Worm (Caenorhabditis elegans) whole organism, L2 larva: ENCODE data around the gene wdr-83.

Experiments used
- ZK546.5 ChIP-seq: sonication (generic microtip); optimal IDR thresholded peaks from 2 replicates; lab custom pipeline; 2017; ENCODE audit warnings: missing biosample characterization, missing genetic modification characterization
- gmeb-1 ChIP-seq: fragments of 150-350 bp; optimal IDR thresholded peaks from 2 replicates; lab custom pipeline; 2014; ENCODE audit warnings: missing biosample characterization, missing genetic modification characterization
- nhr-11 ChIP-seq: fragments of 150-350 bp; optimal IDR thresholded peaks from 2 replicates; lab custom pipeline; 2014; ENCODE audit warnings: missing biosample characterization, missing genetic modification characterization
- zag-1 ChIP-seq: fragments of 150-350 bp; optimal IDR thresholded peaks from 2 replicates; lab custom pipeline; 2014; ENCODE audit warnings: missing biosample characterization, missing genetic modification characterization

DNA sequence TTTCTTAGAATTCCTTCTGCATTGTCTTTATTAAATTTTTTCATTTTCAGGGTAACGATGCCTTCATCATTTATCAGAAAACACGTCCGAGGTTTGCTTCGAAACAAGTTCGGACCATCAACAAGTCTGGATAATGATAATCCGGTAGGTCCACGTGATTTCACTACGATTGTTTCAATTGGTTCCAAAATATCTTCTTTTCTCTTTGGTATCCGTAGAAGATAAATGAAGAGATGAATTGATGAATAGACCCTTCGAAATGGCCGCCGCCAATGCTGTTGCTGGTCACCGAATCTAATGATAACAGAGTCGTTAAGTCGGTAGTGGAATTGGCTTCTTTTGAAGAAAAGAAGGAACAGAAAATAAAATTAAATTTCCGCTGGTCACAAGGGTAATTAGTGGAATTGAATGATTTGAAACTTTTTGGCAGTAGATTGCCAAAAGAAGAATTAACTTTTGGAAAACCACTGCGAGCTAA is 18.4 kb upstream of the wdr-83 start, which contains the start of gene F33G12.6:
- TF ChIP-seq gmeb-1 (no peak), nhr-11 (tag; lab: Kevin White, UChicago) (no peak), ZK546.5 (tag; lab: Kevin White, UChicago) (no peak), zag-1 (tag; lab: Kevin White, UChicago) (no peak)
